Worm (Caenorhabditis elegans) whole organism, young adult: ENCODE data around the gene F40G9.12.

Experiments
- F52B5.7 ChIP-seq: sonication (generic microtip); optimal IDR thresholded peaks from 2 replicates; lab custom pipeline; 2016; ENCODE audit warnings: mild to moderate bottlenecking, missing genetic modification characterization, missing compliant biosample characterization
- T26A5.8 ChIP-seq: sonication (generic microtip); optimal IDR thresholded peaks from 2 replicates; lab custom pipeline; 2016; ENCODE audit warnings: missing genetic modification characterization, missing compliant biosample characterization
- Y67H2A.10 ChIP-seq: fragments of 200-800 bp; sonication (Bioruptor generic); conservative IDR thresholded peaks from 2 replicates; pipeline ENCODE4 v1.3.6; 2022; ENCODE audit warnings: missing genetic modification reagents, missing genetic modification characterization, missing compliant biosample characterization
- aptf-3 ChIP-seq: fragments of 200-800 bp; sonication (Bioruptor generic); IDR thresholded peaks from 2 replicates; pipeline ENCODE4 v1.3.6; 2022; ENCODE audit warnings: missing genetic modification characterization, missing compliant biosample characterization
- athp-1 ChIP-seq: sonication (generic microtip); optimal IDR thresholded peaks from 2 replicates; lab custom pipeline; 2017; ENCODE audit warnings: mild to moderate bottlenecking, missing genetic modification characterization, missing compliant biosample characterization
- bed-2 ChIP-seq: fragments of 200-800 bp; sonication (Bioruptor generic); IDR thresholded peaks from 2 replicates; pipeline ENCODE4 v1.3.6; 2022; ENCODE audit warnings: missing genetic modification reagents, missing genetic modification characterization, missing compliant biosample characterization
- ccch-3 ChIP-seq: fragments of 200-800 bp; sonication (Bioruptor generic); optimal IDR thresholded peaks from 2 replicates; lab custom pipeline; 2018; ENCODE audit warnings: mild to moderate bottlenecking, missing genetic modification characterization, missing compliant biosample characterization
- ceh-100 ChIP-seq: fragments of 200-800 bp; sonication (Bioruptor generic); IDR thresholded peaks from 2 replicates; pipeline ENCODE4 v1.3.6; 2022; ENCODE audit warnings: missing genetic modification reagents, missing genetic modification characterization, missing compliant biosample characterization
- ceh-58 ChIP-seq: fragments of 200-800 bp; sonication (Bioruptor generic); IDR thresholded peaks from 2 replicates; pipeline ENCODE4 v1.3.6; 2022; ENCODE audit warnings: missing genetic modification characterization, missing compliant biosample characterization
- ceh-91 ChIP-seq: fragments of 200-800 bp; sonication (Bioruptor generic); IDR thresholded peaks from 2 replicates; pipeline ENCODE4 v1.3.6; 2022; ENCODE audit warnings: missing genetic modification reagents, missing genetic modification characterization, missing compliant biosample characterization
- die-1 ChIP-seq: sonication (generic microtip); optimal IDR thresholded peaks from 2 replicates; lab custom pipeline; 2016; ENCODE audit warnings: missing genotype, mild to moderate bottlenecking, missing genetic modification characterization, missing compliant biosample characterization
- dpff-1 ChIP-seq: sonication (generic microtip); optimal IDR thresholded peaks from 2 replicates; lab custom pipeline; 2017; ENCODE audit warnings: mild to moderate bottlenecking, missing genetic modification characterization, missing compliant biosample characterization
- egrh-3 ChIP-seq: fragments of 200-800 bp; sonication (Bioruptor generic); IDR thresholded peaks from 2 replicates; pipeline ENCODE4 v1.3.6; 2022; ENCODE audit warnings: missing genetic modification reagents, missing genetic modification characterization, missing compliant biosample characterization
- ets-4 ChIP-seq: fragments of 200-800 bp; sonication (Bioruptor generic); optimal IDR thresholded peaks from 2 replicates; lab custom pipeline; 2018; ENCODE audit warnings: mild to moderate bottlenecking, missing genetic modification characterization, missing compliant biosample characterization
- hlh-12 ChIP-seq: sonication (generic microtip); optimal IDR thresholded peaks from 2 replicates; lab custom pipeline; 2016; ENCODE audit warnings: missing genetic modification characterization, missing compliant biosample characterization
- hmg-1.2 ChIP-seq: fragments of 200-800 bp; sonication (Bioruptor generic); IDR thresholded peaks from 2 replicates; pipeline ENCODE4 v1.3.6; 2022; ENCODE audit warnings: missing genetic modification reagents, missing genetic modification characterization, missing compliant biosample characterization
- madf-3 ChIP-seq: fragments of 200-800 bp; sonication (Bioruptor generic); IDR thresholded peaks from 2 replicates; pipeline ENCODE4 v1.3.6; 2022; ENCODE audit warnings: missing genetic modification reagents, missing genetic modification characterization, missing compliant biosample characterization
- mes-4 ChIP-seq: sonication (generic microtip); optimal IDR thresholded peaks from 2 replicates; lab custom pipeline; 2016; ENCODE audit warnings: missing genotype, missing genetic modification characterization, missing compliant biosample characterization
- nfya-2 ChIP-seq: fragments of 200-800 bp; sonication (Bioruptor generic); IDR thresholded peaks from 2 replicates; pipeline ENCODE4 v1.3.6; 2022; ENCODE audit warnings: missing genetic modification reagents, missing genetic modification characterization, missing compliant biosample characterization
- nhr-80 ChIP-seq: sonication (generic microtip); optimal IDR thresholded peaks from 2 replicates; lab custom pipeline; 2016; ENCODE audit warnings: missing genetic modification characterization, missing compliant biosample characterization
- rcor-1 ChIP-seq: fragments of 200-800 bp; sonication (Bioruptor generic); IDR thresholded peaks from 2 replicates; pipeline ENCODE4 v1.3.6; 2022; ENCODE audit warnings: missing genetic modification reagents, missing genetic modification characterization, missing compliant biosample characterization
- rec-8 ChIP-seq, 2 experiments: sonication (generic microtip); optimal IDR thresholded peaks; 2 replicates each; lab custom pipeline; 2016; ENCODE audit warnings: mild to moderate bottlenecking in 2 of 2, missing genetic modification characterization in 2 of 2, missing genetic modification reagents in 2 of 2, missing genotype in 2 of 2, missing biosample characterization in 1 of 2, missing compliant biosample characterization in 1 of 2, moderate library complexity in 1 of 2
- rpc-1 ChIP-seq, 2 experiments: fragments of 150-350 bp in 1 of 2; sonication (generic microtip) in 1 of 2; optimal IDR thresholded peaks; 2 replicates each; lab custom pipeline; 2014 to 2018; ENCODE audit warnings: missing biosample characterization in 1 of 2, missing genetic modification characterization in 1 of 2, missing genetic modification reagents in 1 of 2, missing genotype in 1 of 2
- sea-2 ChIP-seq: fragments of 200-800 bp; sonication (Bioruptor generic); IDR thresholded peaks from 2 replicates; pipeline ENCODE4 v1.3.6; 2022; ENCODE audit warnings: missing genetic modification characterization, missing compliant biosample characterization
- snpc-1.3 ChIP-seq: sonication (generic microtip); optimal IDR thresholded peaks from 2 replicates; lab custom pipeline; 2017; ENCODE audit warnings: missing genetic modification characterization, mild to moderate bottlenecking, missing compliant biosample characterization, antibody characterized with exemption, moderate library complexity, missing genotype, missing genetic modification reagents; ENCODE audit not compliant: insufficient read depth
- somi-1 ChIP-seq: fragments of 200-800 bp; sonication (Bioruptor generic); optimal IDR thresholded peaks from 2 replicates; lab custom pipeline; 2018; ENCODE audit warnings: mild to moderate bottlenecking, missing genetic modification characterization, missing compliant biosample characterization
- tbp1 ChIP-seq: fragments of 200-800 bp; sonication (Bioruptor generic); optimal IDR thresholded peaks from 2 replicates; lab custom pipeline; 2018; ENCODE audit warnings: mild to moderate bottlenecking, missing genetic modification characterization, missing compliant biosample characterization
- unc-62 ChIP-seq: fragments of 150-350 bp; optimal IDR thresholded peaks from 2 replicates; lab custom pipeline; 2014; ENCODE audit warnings: missing biosample characterization, missing genetic modification reagents, missing genetic modification characterization
- ztf-22 ChIP-seq: fragments of 200-800 bp; sonication (Bioruptor generic); optimal IDR thresholded peaks from 2 replicates; lab custom pipeline; 2018; ENCODE audit warnings: mild to moderate bottlenecking, missing genetic modification characterization, moderate library complexity, missing compliant biosample characterization
- ztf-3 ChIP-seq: fragments of 200-800 bp; sonication (Bioruptor generic); optimal IDR thresholded peaks from 2 replicates; lab custom pipeline; 2018; ENCODE audit warnings: mild to moderate bottlenecking, missing genetic modification characterization, missing compliant biosample characterization

The F40G9.12 gene

ce11 chrIII:208793-209694 lies 37.4 kb downstream of the F40G9.12 start (continued):
- TF ChIP-seq ceh-58 (GFP tag; lab: Robert Waterston, UW) = no peak
- TF ChIP-seq ceh-91 (GFP tag; lab: Robert Waterston, UW) = no peak
- TF ChIP-seq unc-62 (GFP tag; lab: Kevin White, UChicago) = no peak
- TF ChIP-seq tbp1 (GFP tag; lab: Kevin White, UChicago) = no peak
- TF ChIP-seq bed-2 (GFP tag; lab: Robert Waterston, UW) = no peak

ce11 chrIII:209695-210091 lies 38.0 kb downstream of the F40G9.12 start, which contains the start of gene klp-20:
TSS of gene klp-20 (plus strand) at chrIII:209992.
- TF ChIP-seq die-1 (tag; lab: Kevin White, UChicago) (no peak), ccch-3 (no peak), rcor-1 (GFP tag; lab: Robert Waterston, UW) (no peak), mes-4 (tag; lab: Kevin White, UChicago) (no peak), rec-8 (tag; optimal IDR thresholded peaks at IDR 0.05; lab: Kevin White, UChicago) (no peak), madf-3 (GFP tag; lab: Robert Waterston, UW) (no peak), ceh-91 (GFP tag; lab: Robert Waterston, UW) (no peak), ztf-3 (GFP tag; lab: Kevin White, UChicago) (no peak), snpc-1.3 (tag; lab: Kevin White, UChicago) (no peak), F52B5.7 (tag; lab: Kevin White, UChicago) (no peak), sea-2 (GFP tag; lab: Robert Waterston, UW) (no peak), nhr-80 (no peak), hlh-12 (tag; lab: Kevin White, UChicago) (no peak), nfya-2 (GFP tag; lab: Robert Waterston, UW) (no peak), rpc-1 (optimal IDR thresholded peaks at IDR 0.05; lab: Kevin White, UChicago) (no peak), rpc-1 (tag; optimal IDR thresholded peaks at IDR 0.05; lab: Kevin White, UChicago) (no peak), somi-1 (no peak), Y67H2A.10 (GFP tag; lab: Robert Waterston, UW) (no peak), dpff-1 (tag; lab: Kevin White, UChicago) (no peak)

- TF ChIP-seq athp-1 (no peak), ccch-3 (no peak), T26A5.8 (tag; lab: Kevin White, UChicago) (no peak), ets-4 (GFP tag; lab: Kevin White, UChicago) (no peak), ztf-22 (GFP tag; lab: Kevin White, UChicago) (no peak), egrh-3 (GFP tag; lab: Robert Waterston, UW) (no peak), mes-4 (tag; lab: Kevin White, UChicago) (no peak), aptf-3 (no peak)
Observed at ce11 chrIII:211387-211786, 39.7 kb downstream of the F40G9.12 start.

ce11 chrIII:220368-220767 lies 48.7 kb downstream of the F40G9.12 start:
- TF ChIP-seq hmg-1.2 (GFP tag; lab: Robert Waterston, UW) = peak; percentile 83; the same call in 1 of the 2 replicates
- no peak for TF ChIP-seq ceh-100 (GFP tag; lab: Robert Waterston, UW)
